Worm (Caenorhabditis elegans): ENCODE results near the gene K11H12.7.

ce11 chrIV:665225-665624, at the start of gene K11H12.7:
- TF ChIP-seq ceh-82 (tag; optimal IDR thresholded peaks at IDR 0.05), result no peak
- TF ChIP-seq unc-62 (GFP tag; optimal IDR thresholded peaks at IDR 0.05), result no peak

Data from whole organism, L2 larva.